Worm (Caenorhabditis elegans) whole organism, early embryonic: ENCODE measurements around the gene F57F4.2.

Experiments used
- ama-1 ChIP-seq: fragments of 150-350 bp; optimal IDR thresholded peaks from 2 replicates; lab custom pipeline; 2014
- ets-7 ChIP-seq: sonication (generic microtip); optimal IDR thresholded peaks from 2 replicates; lab custom pipeline; 2016; ENCODE audit warnings: missing genotype, missing genetic modification characterization, missing compliant biosample characterization

DNA sequence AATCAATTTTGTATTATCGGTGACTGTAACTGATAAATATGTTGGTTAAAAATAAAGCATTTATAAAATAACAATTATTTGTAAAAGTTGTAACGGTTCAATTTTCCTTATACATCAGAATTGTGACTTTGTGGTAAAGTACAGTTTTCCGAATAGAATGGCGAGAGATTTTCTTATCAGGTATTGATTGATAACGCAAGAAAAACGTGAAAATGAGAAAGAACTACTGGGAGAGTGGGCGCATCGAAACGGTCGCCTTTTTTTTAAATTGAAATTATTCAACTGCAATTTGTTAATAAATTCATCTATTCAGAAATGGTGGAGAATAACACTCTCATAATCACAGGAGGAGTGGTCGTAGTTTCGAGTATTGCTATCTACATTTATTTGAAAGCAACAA lies 46.8 kb upstream of the F57F4.2 start, which contains the start of gene hpo-19:
- TF ChIP-seq ama-1 (lab: Kevin White, UChicago), result no peak
- no peak for TF ChIP-seq ets-7 (tag; lab: Kevin White, UChicago)
